Worm (Caenorhabditis elegans) whole organism, L1 larva: Measurements from ENCODE around the gene ghi-1.

Experiments
- Y116A8C.19 ChIP-seq: sonication (generic microtip); optimal IDR thresholded peaks from 2 replicates; lab custom pipeline; 2016; ENCODE audit warnings: missing compliant biosample characterization, missing genetic modification characterization, borderline replicate concordance
- dsc-1 ChIP-seq: sonication (generic microtip); optimal IDR thresholded peaks from 2 replicates; lab custom pipeline; 2016; ENCODE audit warnings: mild to moderate bottlenecking, missing genetic modification characterization, missing compliant biosample characterization
- lin-13 ChIP-seq: fragments of 150-350 bp; optimal IDR thresholded peaks from 2 replicates; lab custom pipeline; 2014; ENCODE audit warnings: missing biosample characterization, missing genetic modification reagents, missing genetic modification characterization
- rnt-1 ChIP-seq: sonication (generic microtip); optimal IDR thresholded peaks from 2 replicates; lab custom pipeline; 2016; ENCODE audit warnings: mild to moderate bottlenecking, missing genetic modification characterization, moderate library complexity, missing compliant biosample characterization
- snpc-4 ChIP-seq: fragments of 150-350 bp; optimal IDR thresholded peaks from 2 replicates; lab custom pipeline; 2014; ENCODE audit warnings: missing biosample characterization, missing genetic modification characterization
- swsn-7 ChIP-seq: sonication (generic microtip); optimal IDR thresholded peaks from 2 replicates; lab custom pipeline; 2016; ENCODE audit warnings: missing genetic modification characterization, missing compliant biosample characterization
- tlp-1 ChIP-seq: fragments of 150-350 bp; optimal IDR thresholded peaks from 2 replicates; lab custom pipeline; 2014; ENCODE audit warnings: missing biosample characterization, missing genetic modification characterization
- xbp-1 ChIP-seq: sonication (generic microtip); optimal IDR thresholded peaks from 2 replicates; lab custom pipeline; 2016; ENCODE audit warnings: missing genetic modification characterization, missing compliant biosample characterization

DNA sequence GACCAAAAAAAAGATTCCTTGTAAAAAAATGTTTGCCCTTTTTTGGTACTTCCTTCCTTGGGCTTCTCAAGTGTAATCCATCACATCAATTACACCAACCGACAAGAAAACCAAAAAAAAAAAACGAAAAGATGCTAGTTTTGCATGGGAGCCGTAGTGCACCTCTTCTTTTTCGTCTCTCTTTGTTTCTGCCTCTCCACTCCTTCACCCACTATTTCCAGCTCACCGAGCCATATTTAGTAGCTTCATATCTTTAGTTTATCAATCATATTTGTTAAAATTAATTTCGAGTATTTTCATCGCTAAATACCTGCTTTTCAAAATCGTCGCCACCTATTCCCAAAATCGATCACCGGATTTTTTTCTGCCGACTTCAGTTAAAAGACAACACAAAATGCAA, 45.8 kb upstream of the ghi-1 start, which contains the start of gene F07A11.4:
- TF ChIP-seq tlp-1 (tag; lab: Kevin White, UChicago) = no peak
- no peak for TF ChIP-seq lin-13
- TF ChIP-seq swsn-7 (tag; lab: Kevin White, UChicago) = no peak
- TF ChIP-seq snpc-4 (tag; lab: Kevin White, UChicago) = no peak
- TF ChIP-seq dsc-1 = no peak
- no peak for TF ChIP-seq rnt-1 (tag; lab: Kevin White, UChicago)
- no peak for TF ChIP-seq Y116A8C.19 (tag; lab: Kevin White, UChicago)
- TF ChIP-seq xbp-1 (tag; lab: Kevin White, UChicago) = no peak
